Worm (Caenorhabditis elegans) whole organism, L1 larva: ENCODE measurements around the gene asp-4.

Source experiments
- C04F5.9 ChIP-seq: sonication (generic microtip); optimal IDR thresholded peaks from 2 replicates; lab custom pipeline; 2016; ENCODE audit warnings: missing genetic modification characterization, missing compliant biosample characterization
- C16A3.4 ChIP-seq: fragments of 150-350 bp; optimal IDR thresholded peaks from 2 replicates; lab custom pipeline; 2014; ENCODE audit warnings: missing biosample characterization, missing genetic modification characterization
- alr-1 ChIP-seq: fragments of 200-800 bp; sonication (Bioruptor generic); optimal IDR thresholded peaks from 2 replicates; lab custom pipeline; 2018; ENCODE audit warnings: borderline replicate concordance, mild to moderate bottlenecking, missing genetic modification characterization, missing compliant biosample characterization
- ama-1 ChIP-seq: fragments of 150-350 bp; optimal IDR thresholded peaks from 2 replicates; lab custom pipeline; 2014
- blmp-1 ChIP-seq: fragments of 150-350 bp; optimal IDR thresholded peaks from 2 replicates; lab custom pipeline; 2014; ENCODE audit warnings: missing biosample characterization, missing genetic modification characterization
- ceh-82 ChIP-seq, 3 experiments: fragments of 150-350 bp in 1 of 3; sonication (generic microtip) in 2 of 3; optimal IDR thresholded peaks; 2 replicates each; lab custom pipeline; 2014 to 2017; ENCODE audit warnings: missing biosample characterization in 3 of 3, missing genetic modification characterization in 3 of 3
- dpl-1 ChIP-seq, 3 experiments: fragments of 150-350 bp in 2 of 3; sonication (generic microtip) in 1 of 3; optimal IDR thresholded peaks; 2 replicates each; lab custom pipeline; 2014 to 2017; ENCODE audit warnings: missing biosample characterization in 3 of 3, missing genetic modification characterization in 3 of 3, missing genetic modification reagents in 3 of 3
- dsc-1 ChIP-seq: sonication (generic microtip); optimal IDR thresholded peaks from 2 replicates; lab custom pipeline; 2016; ENCODE audit warnings: mild to moderate bottlenecking, missing genetic modification characterization, missing compliant biosample characterization
- efl-1 ChIP-seq, 4 experiments: fragments of 150-350 bp; optimal IDR thresholded peaks in 3 of 4; peaks in 1 of 4; 1 replicate in 1 of 4; 2 replicates in 3 of 4; lab custom pipeline; 2014; ENCODE audit warnings: missing biosample characterization in 2 of 4, missing genetic modification characterization in 2 of 4, missing genetic modification reagents in 2 of 4
- egl-13 ChIP-seq: sonication (generic microtip); optimal IDR thresholded peaks from 2 replicates; lab custom pipeline; 2016; ENCODE audit warnings: missing genotype, missing genetic modification reagents, missing genetic modification characterization, missing compliant biosample characterization
- egl-27 ChIP-seq, 2 experiments: fragments of 150-350 bp in 1 of 2; sonication (generic microtip); optimal IDR thresholded peaks; 3 replicates each; lab custom pipeline; 2017 to 2018; ENCODE audit warnings: missing biosample characterization in 2 of 2, missing genetic modification characterization in 2 of 2, missing genetic modification reagents in 2 of 2
- elt-3 ChIP-seq, 6 experiments: fragments of 150-350 bp in 1 of 6; sonication (generic microtip); optimal IDR thresholded peaks; 2 replicates each; lab custom pipeline; 2017 to 2018; ENCODE audit warnings: missing biosample characterization in 6 of 6, missing genetic modification characterization in 6 of 6, inconsistent platforms in 1 of 6
- fkh-10 ChIP-seq: sonication (generic microtip); optimal IDR thresholded peaks from 2 replicates; lab custom pipeline; 2017; ENCODE audit warnings: missing biosample characterization, missing genetic modification reagents, missing genetic modification characterization
- fkh-8 ChIP-seq: sonication (generic microtip); optimal IDR thresholded peaks from 2 replicates; lab custom pipeline; 2016; ENCODE audit warnings: mild to moderate bottlenecking, missing genetic modification characterization, missing compliant biosample characterization
- hpl-2 ChIP-seq: fragments of 150-350 bp; optimal IDR thresholded peaks from 2 replicates; lab custom pipeline; 2014; ENCODE audit warnings: missing biosample characterization, missing genetic modification reagents, missing genetic modification characterization
- jun-1 ChIP-seq: fragments of 150-350 bp; optimal IDR thresholded peaks from 2 replicates; lab custom pipeline; 2014; ENCODE audit warnings: missing biosample characterization, missing genetic modification reagents, missing genetic modification characterization
- lin-14 ChIP-seq: fragments of 200-800 bp; sonication (Bioruptor generic); optimal IDR thresholded peaks from 2 replicates; lab custom pipeline; 2018; ENCODE audit warnings: mild to moderate bottlenecking, missing genetic modification characterization, moderate library complexity, missing compliant biosample characterization
- lin-35 ChIP-seq, 2 experiments: fragments of 150-350 bp; optimal IDR thresholded peaks; 2 replicates each; lab custom pipeline; 2014; ENCODE audit warnings: missing biosample characterization in 2 of 2, missing genetic modification characterization in 2 of 2, missing genetic modification reagents in 2 of 2
- lir-3 ChIP-seq: sonication (generic microtip); optimal IDR thresholded peaks from 2 replicates; lab custom pipeline; 2016; ENCODE audit warnings: mild to moderate bottlenecking, missing genetic modification characterization, moderate library complexity, missing compliant biosample characterization; ENCODE audit not compliant: poor library complexity
- lsy-2 ChIP-seq, 2 experiments: fragments of 150-350 bp; optimal IDR thresholded peaks; 2 replicates each; lab custom pipeline; 2014; ENCODE audit warnings: missing biosample characterization in 2 of 2, missing genetic modification characterization in 2 of 2
- mab-9 ChIP-seq: fragments of 200-800 bp; sonication (Bioruptor generic); IDR thresholded peaks from 2 replicates; pipeline ENCODE4 v1.3.6; 2022; ENCODE audit warnings: missing genetic modification reagents, missing genetic modification characterization, missing compliant biosample characterization
- mdl-1 ChIP-seq, 2 experiments: fragments of 150-350 bp; optimal IDR thresholded peaks; 2 replicates each; lab custom pipeline; 2014 to 2017; ENCODE audit warnings: missing biosample characterization in 2 of 2, missing genetic modification characterization in 2 of 2, inconsistent platforms in 1 of 2
- mep-1 ChIP-seq: fragments of 150-350 bp; optimal IDR thresholded peaks from 2 replicates; lab custom pipeline; 2014; ENCODE audit warnings: missing biosample characterization, missing genetic modification characterization
- nhr-19 ChIP-seq: fragments of 200-800 bp; sonication (Bioruptor generic); conservative IDR thresholded peaks from 2 replicates; pipeline ENCODE4 v1.3.6; 2022; ENCODE audit warnings: missing genetic modification characterization, missing compliant biosample characterization
- nhr-20 ChIP-seq: sonication (generic microtip); optimal IDR thresholded peaks from 2 replicates; lab custom pipeline; 2016; ENCODE audit warnings: mild to moderate bottlenecking, missing genetic modification characterization, missing compliant biosample characterization
- nhr-47 ChIP-seq: sonication (generic microtip); optimal IDR thresholded peaks from 2 replicates; lab custom pipeline; 2016; ENCODE audit warnings: mild to moderate bottlenecking, missing genetic modification characterization, moderate library complexity, missing compliant biosample characterization
- nhr-71 ChIP-seq: sonication (generic microtip); optimal IDR thresholded peaks from 2 replicates; lab custom pipeline; 2016; ENCODE audit warnings: mild to moderate bottlenecking, missing genetic modification characterization, moderate library complexity, missing compliant biosample characterization
- nhr-85 ChIP-seq: sonication (generic microtip); peaks from one replicate; lab custom pipeline; 2016; ENCODE audit warnings: missing genetic modification characterization, inconsistent platforms, missing compliant biosample characterization
- nhr-90 ChIP-seq: sonication (generic microtip); optimal IDR thresholded peaks from 2 replicates; lab custom pipeline; 2016; ENCODE audit warnings: mild to moderate bottlenecking, missing genetic modification characterization, missing compliant biosample characterization; ENCODE audit not compliant: poor library complexity
- pag-3 ChIP-seq: sonication (generic microtip); optimal IDR thresholded peaks from 2 replicates; lab custom pipeline; 2017; ENCODE audit warnings: missing genetic modification characterization, mild to moderate bottlenecking, missing compliant biosample characterization, antibody characterized with exemption, borderline replicate concordance; ENCODE audit not compliant: insufficient read depth
- pax-3 ChIP-seq: fragments of 200-800 bp; sonication (Bioruptor generic); optimal IDR thresholded peaks from 2 replicates; lab custom pipeline; 2018; ENCODE audit warnings: mild to moderate bottlenecking, missing genetic modification characterization, moderate library complexity, missing compliant biosample characterization
- rnt-1 ChIP-seq: sonication (generic microtip); optimal IDR thresholded peaks from 2 replicates; lab custom pipeline; 2016; ENCODE audit warnings: mild to moderate bottlenecking, missing genetic modification characterization, moderate library complexity, missing compliant biosample characterization
- skn-1 ChIP-seq: fragments of 150-350 bp; optimal IDR thresholded peaks from 2 replicates; lab custom pipeline; 2014; ENCODE audit warnings: missing biosample characterization, missing genetic modification characterization
- snu-23 ChIP-seq: sonication (generic microtip); optimal IDR thresholded peaks from 2 replicates; lab custom pipeline; 2016; ENCODE audit warnings: missing genetic modification characterization, missing compliant biosample characterization
- sox-4 ChIP-seq: sonication (generic microtip); optimal IDR thresholded peaks from 2 replicates; lab custom pipeline; 2016; ENCODE audit warnings: missing genetic modification characterization, missing compliant biosample characterization
- unc-130 ChIP-seq: fragments of 150-350 bp; optimal IDR thresholded peaks from 2 replicates; lab custom pipeline; 2017; ENCODE audit warnings: missing biosample characterization, missing genetic modification characterization, inconsistent platforms
- unc-30 ChIP-seq: sonication (generic microtip); optimal IDR thresholded peaks from 2 replicates; lab custom pipeline; 2017; ENCODE audit warnings: missing biosample characterization, missing genetic modification characterization
- unc-62 ChIP-seq: fragments of 150-350 bp; optimal IDR thresholded peaks from 2 replicates; lab custom pipeline; 2014; ENCODE audit warnings: missing biosample characterization, missing genetic modification reagents, missing genetic modification characterization
- unc-86 ChIP-seq: sonication (generic microtip); optimal IDR thresholded peaks from 2 replicates; lab custom pipeline; 2016; ENCODE audit warnings: missing genetic modification characterization, missing compliant biosample characterization
- vab-15 ChIP-seq: sonication (generic microtip); optimal IDR thresholded peaks from 2 replicates; lab custom pipeline; 2017; ENCODE audit warnings: missing genotype, mild to moderate bottlenecking, missing genetic modification characterization, missing compliant biosample characterization
- xbp-1 ChIP-seq: sonication (generic microtip); optimal IDR thresholded peaks from 2 replicates; lab custom pipeline; 2016; ENCODE audit warnings: missing genetic modification characterization, missing compliant biosample characterization
- zag-1 ChIP-seq: fragments of 150-350 bp; optimal IDR thresholded peaks from 2 replicates; lab custom pipeline; 2014; ENCODE audit warnings: missing biosample characterization, missing genetic modification characterization
- zip-4 ChIP-seq: fragments of 200-800 bp; sonication (Bioruptor generic); optimal IDR thresholded peaks from 2 replicates; lab custom pipeline; 2018; ENCODE audit warnings: mild to moderate bottlenecking, missing genetic modification characterization, moderate library complexity, missing compliant biosample characterization
- ztf-11 ChIP-seq, 2 experiments: sonication (generic microtip); optimal IDR thresholded peaks; 2 replicates each; lab custom pipeline; 2016 to 2017; ENCODE audit warnings: missing genetic modification characterization in 2 of 2, missing biosample characterization in 1 of 2, missing compliant biosample characterization in 1 of 2

Gene asp-4

DNA sequence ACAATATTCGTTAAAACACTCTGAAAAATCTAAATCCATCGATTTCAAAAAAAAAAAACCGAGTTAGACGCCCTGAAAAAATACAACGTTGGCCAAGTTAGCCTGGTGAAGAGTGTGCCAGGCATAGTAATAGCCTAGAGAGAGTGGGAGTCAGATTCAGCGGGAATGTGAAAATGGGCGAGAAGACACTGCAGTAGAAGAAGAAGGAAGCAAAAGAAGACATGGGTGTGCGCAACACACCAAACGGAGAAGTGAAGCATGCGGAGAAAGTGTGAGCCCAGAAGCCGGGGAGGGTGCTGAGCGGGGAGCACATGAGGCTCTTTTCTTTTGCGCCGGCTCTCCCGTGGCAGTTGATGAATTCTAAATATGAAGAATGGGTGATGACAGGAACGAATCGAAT, 50.1 kb downstream of the asp-4 start (continued):
- TF ChIP-seq vab-15 (tag; lab: Kevin White, UChicago) (no peak), C04F5.9 (tag; lab: Kevin White, UChicago) (no peak), pax-3 (tag; lab: Kevin White, UChicago) (no peak), zip-4 (GFP tag; lab: Kevin White, UChicago) (no peak), jun-1 (no peak), ztf-11 (tag; optimal IDR thresholded peaks at IDR 0.05; lab: Kevin White, UChicago) (peak in 1 of 2 experiments; percentile 27)

DNA sequence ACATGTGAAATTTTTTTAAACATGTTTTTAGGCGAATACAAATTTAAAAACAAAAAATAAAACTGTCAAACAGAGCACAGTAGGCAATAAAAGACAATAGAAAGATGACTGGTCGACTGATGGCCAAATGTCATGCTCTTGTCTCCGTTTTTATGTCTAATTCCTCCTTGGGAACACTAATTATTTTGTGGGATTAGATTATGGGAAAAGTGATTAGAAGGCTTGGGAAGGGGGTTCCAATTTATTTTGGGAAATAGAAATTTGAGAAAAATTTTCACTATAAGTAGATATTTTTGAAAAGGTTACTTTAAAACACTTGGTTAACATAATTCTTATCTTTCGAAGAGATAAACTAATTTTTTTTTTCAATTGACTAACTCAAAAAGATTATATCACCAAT, 50.5 kb downstream of the asp-4 start:
- TF ChIP-seq sox-4 (tag; lab: Kevin White, UChicago) = no peak
- TF ChIP-seq efl-1 (optimal IDR thresholded peaks at IDR 0.05; lab: Kevin White, UChicago) = no peak
- TF ChIP-seq efl-1 (GFP tag; optimal IDR thresholded peaks at IDR 0.05 in 1 of 2; lab: Kevin White, UChicago) = no peak
- no peak for TF ChIP-seq mab-9
- no peak for TF ChIP-seq egl-13 (tag; lab: Kevin White, UChicago)
- TF ChIP-seq C16A3.4 = no peak
- no peak for TF ChIP-seq nhr-85 (tag; lab: Kevin White, UChicago)
- TF ChIP-seq nhr-19 (GFP tag; lab: Robert Waterston, UW) = no peak
- no peak for TF ChIP-seq nhr-47 (tag; lab: Kevin White, UChicago)
- no peak for TF ChIP-seq C04F5.9 (tag; lab: Kevin White, UChicago)
- no peak for TF ChIP-seq dpl-1 (GFP tag; optimal IDR thresholded peaks at IDR 0.05; lab: Kevin White, UChicago)
- TF ChIP-seq fkh-8 (tag; lab: Kevin White, UChicago) = no peak

DNA sequence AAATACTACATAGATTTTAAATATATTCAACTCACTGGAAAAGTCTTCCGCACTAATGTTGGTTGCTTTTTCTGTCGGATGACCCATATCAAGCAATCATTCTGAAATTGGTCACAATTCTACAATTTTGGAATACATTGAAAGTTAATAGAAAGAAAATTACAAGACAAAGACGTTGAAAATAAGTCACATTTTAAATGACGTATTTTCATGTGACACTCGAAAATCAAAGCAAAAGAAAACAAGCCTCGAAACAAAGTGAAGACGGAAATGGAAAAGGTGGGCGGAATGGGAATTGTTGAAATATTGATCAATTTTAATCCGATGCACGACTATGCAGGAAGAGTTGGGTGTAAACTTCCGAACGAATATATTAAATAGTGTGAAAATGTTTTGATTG, 51.3 kb downstream of the asp-4 start, which contains the start of gene mob-2:
mob-2 (minus strand) TSS at position 101 of the 400 bp plus-strand sequence.
- TF ChIP-seq lin-14 (GFP tag; lab: Kevin White, UChicago) = peak; percentile 18
- peak; percentile 26 for TF ChIP-seq nhr-71 (tag; lab: Kevin White, UChicago)
- peak; percentile 31 for TF ChIP-seq blmp-1
- no peak for TF ChIP-seq rnt-1 (tag; lab: Kevin White, UChicago)
- peak in 1 of 2 experiments; percentile 19 for TF ChIP-seq lin-35 (GFP tag; optimal IDR thresholded peaks at IDR 0.05; lab: Kevin White, UChicago)
- TF ChIP-seq nhr-85 (tag; lab: Kevin White, UChicago) = peak; percentile 26
- no peak for TF ChIP-seq unc-30 (tag; lab: Kevin White, UChicago)
- TF ChIP-seq snu-23 (GFP tag; lab: Kevin White, UChicago) = peak; percentile 17
- TF ChIP-seq egl-27 (tag; optimal IDR thresholded peaks at IDR 0.05; lab: Kevin White, UChicago) = no peak
- peak; percentile 27 for TF ChIP-seq dsc-1 (tag; lab: Kevin White, UChicago)
- TF ChIP-seq, all 84 proteins: peak for 7

DNA sequence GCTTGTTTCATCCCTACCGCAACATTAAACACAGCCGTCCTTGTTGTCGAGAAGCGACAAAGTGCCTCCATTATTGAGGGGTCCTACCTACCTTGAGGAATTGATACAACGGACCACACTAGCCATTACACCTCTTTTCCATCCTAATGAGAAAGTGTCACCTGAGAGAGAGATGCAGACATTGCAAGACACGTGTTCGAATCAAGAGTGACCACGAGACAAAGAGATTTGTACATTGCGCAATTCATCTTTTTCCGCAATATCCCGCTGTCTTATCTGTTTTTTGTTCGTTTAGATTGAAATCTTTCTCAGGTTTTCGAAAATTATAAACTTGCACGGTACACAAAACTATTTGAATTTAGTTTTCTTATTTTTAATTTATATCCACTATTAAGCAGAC, 52.1 kb downstream of the asp-4 start:
- TF ChIP-seq ama-1 (lab: Kevin White, UChicago) (no peak), lir-3 (tag; lab: Kevin White, UChicago) (peak; percentile 45), fkh-10 (GFP tag; lab: Kevin White, UChicago) (no peak), skn-1 (tag; lab: Kevin White, UChicago) (peak; percentile 64), nhr-71 (tag; lab: Kevin White, UChicago) (peak; percentile 87), alr-1 (tag; lab: Kevin White, UChicago) (no peak), zip-4 (GFP tag; lab: Kevin White, UChicago) (no peak), unc-62 (no peak), jun-1 (no peak), zag-1 (tag; lab: Kevin White, UChicago) (no peak), fkh-8 (tag; lab: Kevin White, UChicago) (no peak), efl-1 (optimal IDR thresholded peaks at IDR 0.05; lab: Kevin White, UChicago) (peak in 1 of 2 experiments; percentile 12), efl-1 (GFP tag; optimal IDR thresholded peaks at IDR 0.05 in 1 of 2; lab: Kevin White, UChicago) (no peak), xbp-1 (peak; percentile 39), unc-130 (tag; lab: Kevin White, UChicago) (peak; percentile 31), nhr-19 (GFP tag; lab: Robert Waterston, UW) (peak; percentile 53), ztf-11 (tag; optimal IDR thresholded peaks at IDR 0.05; lab: Kevin White, UChicago) (no peak), lin-14 (GFP tag; lab: Kevin White, UChicago) (peak; percentile 90), hpl-2 (GFP tag; lab: Kevin White, UChicago) (no peak), rnt-1 (tag; lab: Kevin White, UChicago) (peak; percentile 79), pag-3 (no peak), nhr-90 (tag; lab: Kevin White, UChicago) (peak; percentile 45), ceh-82 (tag; optimal IDR thresholded peaks at IDR 0.05; lab: Kevin White, UChicago) (no peak), elt-3 (tag; optimal IDR thresholded peaks at IDR 0.05; lab: Kevin White, UChicago) (peak in 1 of 6 experiments; percentile 15), mep-1 (tag; lab: Kevin White, UChicago) (peak; percentile 77), nhr-20 (tag; lab: Kevin White, UChicago) (peak; percentile 73), mdl-1 (tag; optimal IDR thresholded peaks at IDR 0.05; lab: Kevin White, UChicago) (peak in 1 of 2 experiments; percentile 92), lsy-2 (tag; optimal IDR thresholded peaks at IDR 0.05; lab: Kevin White, UChicago) (peak; percentile 39 to 41), unc-86 (no peak)
